Worm (Caenorhabditis elegans): ENCODE results near the gene cdc-14.

- TF ChIP-seq elt-3 (tag; optimal IDR thresholded peaks at IDR 0.05) (no peak), pha-4 (tag; optimal IDR thresholded peaks at IDR 0.05) (no peak), nhr-28 (tag; optimal IDR thresholded peaks at IDR 0.05) (no peak), ztf-11 (tag; optimal IDR thresholded peaks at IDR 0.05) (no peak), mep-1 (tag; optimal IDR thresholded peaks at IDR 0.05) (no peak), nhr-2 (tag; optimal IDR thresholded peaks at IDR 0.05) (no peak), snpc-4 (tag; optimal IDR thresholded peaks at IDR 0.05) (no peak), nhr-12 (tag; optimal IDR thresholded peaks at IDR 0.05) (no peak), unc-62 (GFP tag; optimal IDR thresholded peaks at IDR 0.05) (no peak), nhr-76 (tag; optimal IDR thresholded peaks at IDR 0.05) (no peak), unc-39 (tag; optimal IDR thresholded peaks at IDR 0.05) (no peak), lin-13 (tag; optimal IDR thresholded peaks at IDR 0.05) (no peak), ceh-83 (GFP tag; optimal IDR thresholded peaks at IDR 0.05) (no peak)
Measured at ce11 chrII:5551517-5551916, 41.7 kb downstream of the cdc-14 start, which contains the start of gene C17C3.5.
